Fruit fly (Drosophila melanogaster): ENCODE results near the gene tld.

tld gene

dm6 chr3R:24717289-24717688 is 32.2 kb upstream of the tld start, which contains the start of gene Polr2L (continued):
- TF ChIP-seq MBD-R2 (GFP tag; IDR thresholded peaks at IDR 0.05) (peak; percentile 50; the same call in 1 of the 2 replicates), sens (GFP tag) (no peak), BEAF-32 (GFP tag; optimal IDR thresholded peaks at IDR 0.05) (peak; percentile 54), CG2116 (GFP tag; optimal IDR thresholded peaks at IDR 0.05) (peak; percentile 50), CG3281 (GFP tag; optimal IDR thresholded peaks at IDR 0.05) (peak; percentile 69), C15 (GFP tag; IDR thresholded peaks at IDR 0.05) (no peak), Dp (GFP tag; optimal IDR thresholded peaks at IDR 0.05) (peak; percentile 70), CG11504 (tag; optimal IDR thresholded peaks at IDR 0.05) (peak; percentile 44)

- TF ChIP-seq CG34422 (GFP tag; IDR thresholded peaks at IDR 0.05) (no peak), toy (GFP tag; IDR thresholded peaks at IDR 0.05) (no peak), Rfx (GFP tag; IDR thresholded peaks at IDR 0.05) (peak; percentile 35; the same call in 1 of the 2 replicates), Scr (GFP tag; IDR thresholded peaks at IDR 0.05; ENCODE audit: partially characterized antibody) (peak; percentile 78), Mad (GFP tag; optimal IDR thresholded peaks at IDR 0.05) (no peak), sens (GFP tag) (peak; percentile 66), Deaf1 (tag; optimal IDR thresholded peaks at IDR 0.05) (peak; percentile 84), Sin3A (optimal IDR thresholded peaks at IDR 0.05) (peak; percentile 56), CG43689 (GFP tag; IDR thresholded peaks at IDR 0.05) (no peak), CG15514 (GFP tag; optimal IDR thresholded peaks at IDR 0.05) (peak; percentile 45), phol (tag; optimal IDR thresholded peaks at IDR 0.05) (peak; percentile 52), dmrt11E (tag; optimal IDR thresholded peaks at IDR 0.05) (no peak), ci (GFP tag; IDR thresholded peaks at IDR 0.05) (no peak), hbn (GFP tag; IDR thresholded peaks at IDR 0.05; ENCODE audit: partially characterized antibody) (peak; percentile 67), CG11398 (GFP tag; optimal IDR thresholded peaks at IDR 0.05) (no peak), CG8924 (tag; optimal IDR thresholded peaks at IDR 0.05) (no peak), CG1603 (tag; optimal IDR thresholded peaks at IDR 0.05) (no peak), CG14710 (tag; optimal IDR thresholded peaks at IDR 0.05) (peak; percentile 42), gcm2 (GFP tag; optimal IDR thresholded peaks at IDR 0.05) (no peak), Hmr (GFP tag; optimal IDR thresholded peaks at IDR 0.05) (no peak), CG9817 (tag; optimal IDR thresholded peaks at IDR 0.05) (no peak), Adf1 (GFP tag; IDR thresholded peaks at IDR 0.05) (peak; percentile 13; the same call in 1 of the 2 replicates), CG13775 (GFP tag; optimal IDR thresholded peaks at IDR 0.05) (no peak), CG3281 (GFP tag; optimal IDR thresholded peaks at IDR 0.05) (peak; percentile 100), CG11504 (tag; optimal IDR thresholded peaks at IDR 0.05) (peak; percentile 86), CG14965 (GFP tag; optimal IDR thresholded peaks at IDR 0.05; ENCODE audit: borderline replicate concordance) (no peak), CG6791 (GFP tag; IDR thresholded peaks at IDR 0.05; ENCODE audit: partially characterized antibody) (peak; percentile 86), amos (GFP tag; IDR thresholded peaks at IDR 0.05; ENCODE audit: partially characterized antibody) (peak; percentile 81), trem (tag; optimal IDR thresholded peaks at IDR 0.05) (peak; percentile 54), chinmo (GFP tag; IDR thresholded peaks at IDR 0.05; ENCODE audit: partially characterized antibody) (0 out of 4 replicates have a peak, but pooled peaks have one; percentile 7), p53 (GFP tag; optimal IDR thresholded peaks at IDR 0.05) (peak; percentile 49), ato (GFP tag; IDR thresholded peaks at IDR 0.05; ENCODE audit: partially characterized antibody) (peak; percentile 44), CG15601 (tag; optimal IDR thresholded peaks at IDR 0.05) (no peak), Doc3 (GFP tag; IDR thresholded peaks at IDR 0.05; ENCODE audit: partially characterized antibody) (peak; percentile 72), Meics (GFP tag; optimal IDR thresholded peaks at IDR 0.05) (no peak), Gug (GFP tag; IDR thresholded peaks at IDR 0.05) (no peak), vnd (GFP tag; IDR thresholded peaks at IDR 0.05; ENCODE audit: partially characterized antibody) (peak; percentile 66), nom (GFP tag; optimal IDR thresholded peaks at IDR 0.05) (peak; percentile 50), Myb (GFP tag; optimal IDR thresholded peaks at IDR 0.05) (peak; percentile 97), Hand (GFP tag; optimal IDR thresholded peaks at IDR 0.05) (no peak)
Measured at dm6 chr3R:24719314-24720290, 29.9 kb upstream of the tld start, which contains the start of the genes CG13630 and tok. Gene CG13630, minus strand, starts transcription at chr3R:24719364. Gene tok, plus strand, starts transcription at chr3R:24719697.

Measured in whole organism, embryonic.